Worm (Caenorhabditis elegans) whole organism, L3 larva: ENCODE measurements around the gene srbc-41.

Source experiments
- fkh-10 ChIP-seq: sonication (generic microtip); optimal IDR thresholded peaks from 2 replicates; lab custom pipeline; 2017; ENCODE audit warnings: missing biosample characterization, missing genetic modification reagents, missing genetic modification characterization
- mml-1 ChIP-seq: fragments of 150-350 bp; sonication (generic microtip); optimal IDR thresholded peaks from 3 replicates; lab custom pipeline; 2014; ENCODE audit warnings: missing biosample characterization, missing genetic modification characterization
- nfya-1 ChIP-seq: sonication (generic microtip); optimal IDR thresholded peaks from 2 replicates; lab custom pipeline; 2017; ENCODE audit warnings: missing genetic modification characterization, mild to moderate bottlenecking, missing compliant biosample characterization, antibody characterized with exemption, moderate library complexity; ENCODE audit not compliant: insufficient read depth
- nhr-23 ChIP-seq: fragments of 150-350 bp; optimal IDR thresholded peaks from 2 replicates; lab custom pipeline; 2014; ENCODE audit warnings: missing biosample characterization, missing genetic modification reagents, missing genetic modification characterization
- snpc-4 ChIP-seq: fragments of 150-350 bp; optimal IDR thresholded peaks from 2 replicates; lab custom pipeline; 2014; ENCODE audit warnings: missing biosample characterization, missing genetic modification characterization
- tbx-2 ChIP-seq: sonication (generic microtip); optimal IDR thresholded peaks from 2 replicates; lab custom pipeline; 2016; ENCODE audit warnings: mild to moderate bottlenecking, missing genetic modification characterization, missing compliant biosample characterization
- unc-62 ChIP-seq: fragments of 150-350 bp; sonication (generic microtip); optimal IDR thresholded peaks from 4 replicates; lab custom pipeline; 2014; ENCODE audit warnings: missing biosample characterization, missing genetic modification reagents, missing genetic modification characterization

DNA sequence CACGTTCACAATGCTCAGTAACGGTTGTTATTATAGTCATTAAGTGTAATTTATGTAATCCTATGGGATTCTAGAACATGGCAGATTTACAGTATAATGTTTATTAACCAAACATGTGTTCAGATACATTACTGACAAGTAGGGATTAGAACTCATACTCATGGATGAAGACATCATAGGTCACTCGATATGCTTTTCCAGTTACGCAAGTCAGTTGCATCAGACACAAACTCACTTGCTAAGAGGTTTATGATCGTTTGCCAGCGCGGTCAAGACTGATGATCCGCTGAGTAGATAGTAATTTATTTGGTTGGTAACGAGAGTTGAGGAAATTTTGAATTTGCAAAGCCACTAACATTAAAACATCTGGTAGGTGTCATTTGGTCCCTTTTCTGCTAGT, 40.0 kb downstream of the srbc-41 start:
- TF ChIP-seq unc-62 (GFP tag; lab: Kevin White, UChicago) (no peak), fkh-10 (no peak), nhr-23 (tag; lab: Kevin White, UChicago) (no peak), tbx-2 (no peak), snpc-4 (tag; lab: Kevin White, UChicago) (no peak), nfya-1 (tag; lab: Kevin White, UChicago) (no peak), mml-1 (tag; lab: Kevin White, UChicago) (no peak)
